Worm (Caenorhabditis elegans) whole organism, late embryonic: ENCODE data around the gene D2096.11.

Source experiments
- C08G9.2 ChIP-seq: sonication (generic microtip); optimal IDR thresholded peaks from 2 replicates; lab custom pipeline; 2016; ENCODE audit warnings: mild to moderate bottlenecking, missing genetic modification characterization, moderate library complexity, missing compliant biosample characterization
- C38D4.7 ChIP-seq: fragments of 200-800 bp; sonication (Bioruptor generic); optimal IDR thresholded peaks from 2 replicates; lab custom pipeline; 2018; ENCODE audit warnings: mild to moderate bottlenecking, missing genetic modification characterization, moderate library complexity, missing compliant biosample characterization
- K02D7.2 ChIP-seq: sonication (generic microtip); optimal IDR thresholded peaks from 2 replicates; lab custom pipeline; 2017; ENCODE audit warnings: mild to moderate bottlenecking, missing genetic modification characterization, missing compliant biosample characterization
- T23F11.4 ChIP-seq: fragments of 200-800 bp; sonication (Bioruptor generic); optimal IDR thresholded peaks from 2 replicates; lab custom pipeline; 2018; ENCODE audit warnings: mild to moderate bottlenecking, missing genetic modification characterization, missing compliant biosample characterization
- ama-1 ChIP-seq: fragments of 150-350 bp; optimal IDR thresholded peaks from 2 replicates; lab custom pipeline; 2014
- ceh-18 ChIP-seq: sonication (generic microtip); optimal IDR thresholded peaks from 2 replicates; lab custom pipeline; 2016; ENCODE audit warnings: missing genetic modification characterization, missing compliant biosample characterization
- ceh-19 ChIP-seq: fragments of 200-800 bp; sonication (Bioruptor generic); optimal IDR thresholded peaks from 2 replicates; lab custom pipeline; 2018; ENCODE audit warnings: mild to moderate bottlenecking, missing genetic modification characterization, missing compliant biosample characterization
- ceh-2 ChIP-seq: sonication (generic microtip); optimal IDR thresholded peaks from 2 replicates; lab custom pipeline; 2016; ENCODE audit warnings: missing genotype, missing genetic modification characterization, missing compliant biosample characterization
- ceh-30 ChIP-seq: fragments of 150-350 bp; optimal IDR thresholded peaks from 2 replicates; lab custom pipeline; 2014; ENCODE audit warnings: missing biosample characterization, missing genetic modification characterization
- ceh-31 ChIP-seq: sonication (generic microtip); optimal IDR thresholded peaks from 2 replicates; lab custom pipeline; 2016; ENCODE audit warnings: missing genetic modification characterization, missing compliant biosample characterization
- ceh-34 ChIP-seq: sonication (generic microtip); optimal IDR thresholded peaks from 2 replicates; lab custom pipeline; 2016; ENCODE audit warnings: mild to moderate bottlenecking, missing genetic modification characterization, missing compliant biosample characterization
- ceh-48 ChIP-seq: sonication (generic microtip); optimal IDR thresholded peaks from 2 replicates; lab custom pipeline; 2016; ENCODE audit warnings: missing genetic modification characterization, inconsistent platforms, missing compliant biosample characterization
- ceh-9 ChIP-seq: sonication (generic microtip); optimal IDR thresholded peaks from 2 replicates; lab custom pipeline; 2016; ENCODE audit warnings: mild to moderate bottlenecking, missing genetic modification characterization, inconsistent platforms, missing compliant biosample characterization
- dmd-4 ChIP-seq: sonication (generic microtip); optimal IDR thresholded peaks from 2 replicates; lab custom pipeline; 2016; ENCODE audit warnings: borderline replicate concordance, missing genetic modification characterization, missing compliant biosample characterization
- elt-2 ChIP-seq: sonication (generic microtip); optimal IDR thresholded peaks from 2 replicates; lab custom pipeline; 2016; ENCODE audit warnings: missing genetic modification reagents, missing genetic modification characterization, missing compliant biosample characterization
- ets-4 ChIP-seq: sonication (generic microtip); optimal IDR thresholded peaks from 2 replicates; lab custom pipeline; 2016; ENCODE audit warnings: missing genetic modification characterization, missing compliant biosample characterization
- fkh-10 ChIP-seq: fragments of 150-350 bp; optimal IDR thresholded peaks from 2 replicates; lab custom pipeline; 2014; ENCODE audit warnings: missing biosample characterization, missing genetic modification reagents, missing genetic modification characterization
- fkh-6 ChIP-seq: sonication (generic microtip); optimal IDR thresholded peaks from 2 replicates; lab custom pipeline; 2016; ENCODE audit warnings: missing genetic modification characterization, missing compliant biosample characterization
- gmeb-2 ChIP-seq: sonication (generic microtip); optimal IDR thresholded peaks from 2 replicates; lab custom pipeline; 2016; ENCODE audit warnings: missing genetic modification characterization, inconsistent platforms, missing compliant biosample characterization
- hlh-6 ChIP-seq: sonication (generic microtip); optimal IDR thresholded peaks from 2 replicates; lab custom pipeline; 2016; ENCODE audit warnings: missing genotype, missing genetic modification characterization, missing compliant biosample characterization
- hlh-8 ChIP-seq: sonication (generic microtip); optimal IDR thresholded peaks from 2 replicates; lab custom pipeline; 2016; ENCODE audit warnings: missing genotype, missing genetic modification characterization, missing compliant biosample characterization
- lin-11 ChIP-seq: fragments of 200-800 bp; sonication (Bioruptor generic); optimal IDR thresholded peaks from 2 replicates; lab custom pipeline; 2018; ENCODE audit warnings: mild to moderate bottlenecking, missing genetic modification characterization, missing compliant biosample characterization
- madf-2 ChIP-seq: sonication (generic microtip); optimal IDR thresholded peaks from 2 replicates; lab custom pipeline; 2017; ENCODE audit warnings: missing genetic modification characterization, missing compliant biosample characterization
- nfya-1 ChIP-seq: sonication (generic microtip); optimal IDR thresholded peaks from 2 replicates; lab custom pipeline; 2017; ENCODE audit warnings: missing genetic modification characterization, mild to moderate bottlenecking, missing compliant biosample characterization, antibody characterized with exemption, moderate library complexity
- nhr-11 ChIP-seq: fragments of 150-350 bp; optimal IDR thresholded peaks from 2 replicates; lab custom pipeline; 2014; ENCODE audit warnings: missing biosample characterization, missing genetic modification characterization
- nhr-232 ChIP-seq: sonication (generic microtip); optimal IDR thresholded peaks from 2 replicates; lab custom pipeline; 2016; ENCODE audit warnings: missing genetic modification characterization, missing compliant biosample characterization
- npax-4 ChIP-seq: sonication (generic microtip); optimal IDR thresholded peaks from 2 replicates; lab custom pipeline; 2016; ENCODE audit warnings: missing genetic modification characterization, missing compliant biosample characterization
- odd-2 ChIP-seq: sonication (generic microtip); optimal IDR thresholded peaks from 2 replicates; lab custom pipeline; 2017; ENCODE audit warnings: antibody characterized with exemption, mild to moderate bottlenecking, missing genetic modification characterization, missing compliant biosample characterization
- pat-9 ChIP-seq: fragments of 200-800 bp; sonication (Bioruptor generic); optimal IDR thresholded peaks from 2 replicates; lab custom pipeline; 2018; ENCODE audit warnings: mild to moderate bottlenecking, missing genetic modification characterization, moderate library complexity, missing compliant biosample characterization
- pha-2 ChIP-seq: sonication (generic microtip); optimal IDR thresholded peaks from 2 replicates; lab custom pipeline; 2017; ENCODE audit warnings: mild to moderate bottlenecking, missing genetic modification characterization, missing compliant biosample characterization
- pqm-1 ChIP-seq: sonication (generic microtip); optimal IDR thresholded peaks from 2 replicates; lab custom pipeline; 2016; ENCODE audit warnings: missing genetic modification characterization, missing compliant biosample characterization
- pros-1 ChIP-seq: fragments of 150-350 bp; optimal IDR thresholded peaks from 2 replicates; lab custom pipeline; 2014; ENCODE audit warnings: missing biosample characterization, missing genetic modification reagents, missing genetic modification characterization
- ref-2 ChIP-seq: sonication (generic microtip); optimal IDR thresholded peaks from 2 replicates; lab custom pipeline; 2016; ENCODE audit warnings: missing genetic modification characterization, missing compliant biosample characterization
- rnt-1 ChIP-seq: sonication (generic microtip); optimal IDR thresholded peaks from 2 replicates; lab custom pipeline; 2016; ENCODE audit warnings: missing genetic modification characterization, missing compliant biosample characterization
- sdc-2 ChIP-seq: sonication (generic microtip); optimal IDR thresholded peaks from 2 replicates; lab custom pipeline; 2016; ENCODE audit warnings: missing genotype, missing genetic modification characterization, missing compliant biosample characterization
- sox-2 ChIP-seq: fragments of 200-800 bp; sonication (Bioruptor generic); IDR thresholded peaks from 2 replicates; pipeline ENCODE4 v1.3.6; 2022; ENCODE audit warnings: missing genetic modification reagents, missing genetic modification characterization, missing compliant biosample characterization
- sox-4 ChIP-seq: sonication (generic microtip); optimal IDR thresholded peaks from 2 replicates; lab custom pipeline; 2017; ENCODE audit warnings: mild to moderate bottlenecking, missing genetic modification characterization, inconsistent platforms, missing compliant biosample characterization
- tbx-7 ChIP-seq: sonication (generic microtip); optimal IDR thresholded peaks from 2 replicates; lab custom pipeline; 2016; ENCODE audit warnings: missing genotype, missing genetic modification characterization, missing compliant biosample characterization
- unc-42 ChIP-seq: sonication (generic microtip); optimal IDR thresholded peaks from 2 replicates; lab custom pipeline; 2016; ENCODE audit warnings: missing genotype, missing genetic modification characterization, missing compliant biosample characterization
- unc-86 ChIP-seq: sonication (generic microtip); optimal IDR thresholded peaks from 2 replicates; lab custom pipeline; 2016; ENCODE audit warnings: missing genetic modification characterization, missing compliant biosample characterization
- ztf-16 ChIP-seq: sonication (generic microtip); optimal IDR thresholded peaks from 2 replicates; lab custom pipeline; 2017; ENCODE audit warnings: missing genetic modification characterization, missing compliant biosample characterization

Gene D2096.11

DNA sequence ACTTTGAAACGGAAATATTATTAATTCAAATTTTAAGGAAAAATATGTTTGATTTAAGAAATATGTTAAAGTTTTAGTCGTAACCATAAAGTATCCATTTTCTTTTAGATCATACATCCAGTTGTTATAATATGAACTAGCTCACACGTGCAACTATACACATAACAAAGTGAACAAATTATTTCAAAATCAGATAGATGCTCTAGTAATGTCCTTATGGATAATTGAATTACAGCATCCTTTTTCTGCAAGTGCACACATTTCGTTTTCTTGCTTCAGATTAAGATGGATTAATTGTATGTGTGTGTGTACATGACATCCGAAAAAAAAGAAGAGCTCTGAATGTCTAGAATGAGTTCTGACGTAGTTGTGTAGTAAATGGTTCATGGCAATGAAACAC lies 8.3 kb downstream of the D2096.11 start:
- no peak for TF ChIP-seq ceh-2
- no peak for TF ChIP-seq ceh-31 (tag; lab: Kevin White, UChicago)
- no peak for TF ChIP-seq pat-9 (tag; lab: Kevin White, UChicago)
- no peak for TF ChIP-seq C08G9.2 (tag; lab: Kevin White, UChicago)
- no peak for TF ChIP-seq ref-2 (tag; lab: Kevin White, UChicago)
- no peak for TF ChIP-seq sox-4 (tag; lab: Kevin White, UChicago)
- TF ChIP-seq unc-42 (tag; lab: Kevin White, UChicago), result peak; percentile 45

DNA sequence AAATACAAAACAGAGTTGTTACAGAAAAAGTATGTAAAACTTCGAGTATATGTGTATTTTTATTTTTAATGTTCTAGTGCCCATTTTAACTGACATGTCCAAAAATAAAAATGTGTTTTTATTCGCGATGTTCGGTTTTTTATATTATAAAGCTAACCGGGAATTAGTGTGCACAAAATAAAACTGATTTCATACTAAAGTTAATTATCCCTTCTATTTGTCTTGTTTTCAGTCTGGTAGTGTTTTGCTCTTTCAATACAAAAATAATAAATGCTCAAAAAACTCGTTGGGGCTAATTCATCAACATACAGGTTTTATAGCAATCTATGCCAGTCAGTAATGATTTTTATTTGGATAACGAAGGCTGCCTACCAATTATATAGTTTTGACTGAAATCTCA lies 9.3 kb downstream of the D2096.11 start:
- TF ChIP-seq unc-42 (tag; lab: Kevin White, UChicago) (no peak), ama-1 (no peak), K02D7.2 (tag; lab: Kevin White, UChicago) (no peak), pha-2 (no peak), madf-2 (no peak), ztf-16 (tag; lab: Kevin White, UChicago) (no peak), lin-11 (tag; lab: Kevin White, UChicago) (no peak), ceh-48 (tag; lab: Kevin White, UChicago) (no peak), ets-4 (tag; lab: Kevin White, UChicago) (no peak)

DNA sequence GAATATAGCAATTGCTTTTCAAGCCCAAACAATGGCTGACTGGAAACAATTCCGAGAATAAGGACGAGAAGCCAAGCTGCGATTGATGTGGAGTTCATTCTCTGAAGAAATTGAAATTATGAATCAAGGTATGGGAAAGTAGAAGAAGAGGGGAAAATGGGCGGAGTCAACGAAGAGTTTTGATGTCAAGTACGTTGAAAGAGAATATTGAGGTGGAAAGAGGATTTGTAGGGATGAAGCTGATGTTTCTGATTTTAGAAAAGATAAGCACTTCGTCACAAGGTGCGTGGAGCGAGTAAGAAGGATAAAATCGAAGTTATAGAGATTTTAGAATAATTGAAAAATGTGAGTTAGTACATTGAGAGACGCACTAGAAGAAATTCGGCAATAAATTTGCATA lies 11.3 kb downstream of the D2096.11 start, which contains the start of gene D2096.9:
Gene D2096.9 (minus strand): TSS at position 101 of the 400 bp plus-strand sequence.
- TF ChIP-seq ceh-34 (tag; lab: Kevin White, UChicago), result no peak
- TF ChIP-seq pqm-1, result no peak
- no peak for TF ChIP-seq sox-2 (GFP tag; lab: Robert Waterston, UW)
- TF ChIP-seq lin-11 (tag; lab: Kevin White, UChicago), result no peak
- no peak for TF ChIP-seq pros-1 (tag; lab: Kevin White, UChicago)
- TF ChIP-seq C08G9.2 (tag; lab: Kevin White, UChicago), result no peak
- no peak for TF ChIP-seq ceh-48 (tag; lab: Kevin White, UChicago)
- no peak for TF ChIP-seq rnt-1 (tag; lab: Kevin White, UChicago)
- TF ChIP-seq pha-2, result no peak
- TF ChIP-seq nhr-11 (tag; lab: Kevin White, UChicago), result no peak
- no peak for TF ChIP-seq tbx-7 (tag; lab: Kevin White, UChicago)
- TF ChIP-seq dmd-4 (tag; lab: Kevin White, UChicago), result no peak
- TF ChIP-seq sdc-2 (tag; lab: Kevin White, UChicago), result no peak
- no peak for TF ChIP-seq npax-4 (tag; lab: Kevin White, UChicago)
- TF ChIP-seq gmeb-2, result no peak
- no peak for TF ChIP-seq hlh-6
- TF ChIP-seq ceh-9 (tag; lab: Kevin White, UChicago), result no peak
- TF ChIP-seq nhr-232 (tag; lab: Kevin White, UChicago), result no peak
- no peak for TF ChIP-seq pat-9 (tag; lab: Kevin White, UChicago)
- no peak for TF ChIP-seq fkh-10 (GFP tag; lab: Kevin White, UChicago)

DNA sequence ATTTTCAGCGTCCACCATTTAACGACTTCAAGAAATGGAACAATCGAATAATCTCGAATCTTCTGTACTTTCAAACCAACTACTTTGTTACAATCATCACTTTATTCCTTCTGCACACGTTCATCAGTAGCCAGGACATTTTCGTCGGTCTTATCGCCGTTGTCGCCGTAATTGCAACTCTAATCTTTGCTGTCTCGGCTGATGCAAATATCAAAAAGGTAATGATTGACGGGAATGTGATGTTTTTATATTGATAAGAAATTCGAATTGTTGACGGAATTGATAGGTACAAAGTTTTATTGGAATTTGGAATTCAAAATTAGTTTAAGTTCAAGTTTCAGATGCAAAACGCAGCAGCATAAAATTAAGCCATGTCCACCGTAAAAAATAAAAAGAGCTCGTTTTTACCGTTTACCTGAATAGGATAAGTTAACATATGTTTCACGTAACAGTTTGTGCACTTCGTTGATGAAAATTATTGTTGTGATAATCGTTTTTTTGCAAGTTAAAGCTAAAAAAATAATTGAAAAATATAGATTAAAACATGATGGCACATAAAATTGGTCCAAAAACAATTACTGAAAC lies 13.6 kb downstream of the D2096.11 start:
- TF ChIP-seq ceh-30 (tag; lab: Kevin White, UChicago), result no peak
- TF ChIP-seq ceh-34 (tag; lab: Kevin White, UChicago), result no peak
- TF ChIP-seq pqm-1, result no peak
- TF ChIP-seq nhr-232 (tag; lab: Kevin White, UChicago), result no peak
- TF ChIP-seq elt-2, result peak; percentile 87

DNA sequence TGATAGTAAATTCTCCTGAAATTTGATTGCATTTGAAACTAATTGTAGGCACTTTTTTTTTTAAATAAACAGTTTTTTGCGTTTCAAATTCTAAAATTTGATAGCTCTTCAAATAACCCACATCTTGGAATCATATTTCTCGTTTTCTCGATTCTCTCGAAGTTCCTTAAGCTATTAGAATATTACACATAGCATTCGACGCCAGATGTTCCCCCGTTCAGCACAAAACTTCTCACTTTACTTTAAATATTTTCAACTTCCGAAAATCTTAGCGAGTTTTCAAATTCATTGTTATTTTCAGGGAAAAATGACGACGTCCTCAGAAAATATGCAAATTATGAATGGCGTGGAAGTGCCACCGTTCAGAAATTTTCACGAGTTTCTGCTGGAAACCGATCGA lies 14.3 kb downstream of the D2096.11 start, which contains the start of gene praf-3:
Gene praf-3 (plus strand): TSS at position 301 of the 400 bp plus-strand sequence.
- no peak for TF ChIP-seq fkh-6
- no peak for TF ChIP-seq ceh-30 (tag; lab: Kevin White, UChicago)
- no peak for TF ChIP-seq hlh-8
- TF ChIP-seq hlh-6, result no peak
- TF ChIP-seq dmd-4 (tag; lab: Kevin White, UChicago), result no peak
- TF ChIP-seq unc-86, result no peak
- no peak for TF ChIP-seq npax-4 (tag; lab: Kevin White, UChicago)
- no peak for TF ChIP-seq ceh-18 (tag; lab: Kevin White, UChicago)
- no peak for TF ChIP-seq C38D4.7
- no peak for TF ChIP-seq sox-4 (tag; lab: Kevin White, UChicago)
- no peak for TF ChIP-seq tbx-7 (tag; lab: Kevin White, UChicago)
- no peak for TF ChIP-seq ceh-19
- no peak for TF ChIP-seq odd-2 (tag; lab: Kevin White, UChicago)
- TF ChIP-seq T23F11.4 (GFP tag; lab: Kevin White, UChicago), result no peak
- TF ChIP-seq nfya-1 (tag; lab: Kevin White, UChicago), result no peak
